Worm (Caenorhabditis elegans) whole organism, L4/young adult: ENCODE measurements around the gene C54E4.1.

Experiments used
- W03F9.2 ChIP-seq: fragments of 150-350 bp; optimal IDR thresholded peaks from 2 replicates; lab custom pipeline; 2014; ENCODE audit warnings: missing biosample characterization, missing genetic modification characterization
- dao-5 ChIP-seq: sonication (generic microtip); optimal IDR thresholded peaks from 2 replicates; lab custom pipeline; 2016; ENCODE audit warnings: missing genotype, missing genetic modification characterization, moderate library complexity, missing compliant biosample characterization
- him-1 ChIP-seq: sonication (generic microtip); optimal IDR thresholded peaks from 2 replicates; lab custom pipeline; 2016; ENCODE audit warnings: missing genotype, missing genetic modification reagents, missing genetic modification characterization, missing compliant biosample characterization

The C54E4.1 gene

DNA sequence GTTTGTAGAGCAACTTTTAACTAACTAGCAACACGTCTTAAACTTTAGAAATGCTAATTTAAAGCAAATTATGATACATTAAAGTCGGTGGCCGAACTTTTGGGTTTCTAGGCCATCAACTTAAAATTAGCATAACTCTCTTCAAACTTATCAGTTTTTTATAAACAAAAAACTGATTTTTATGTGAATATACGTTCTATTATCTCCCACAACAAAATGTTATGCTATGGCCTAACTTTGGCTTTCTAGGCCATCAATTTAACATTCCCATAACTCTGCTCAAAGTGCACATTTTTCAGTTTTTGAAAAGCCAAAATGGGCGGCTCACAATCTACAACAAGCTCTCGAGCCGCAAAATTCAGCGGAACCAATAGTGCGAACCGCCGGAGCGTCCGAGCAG lies at the start of gene C54E4.1:
Gene C54E4.1 (plus strand): TSS at position 301 of the 400 bp plus-strand sequence.
- TF ChIP-seq dao-5 (no peak), W03F9.2 (tag; lab: Kevin White, UChicago) (no peak), him-1 (tag; lab: Kevin White, UChicago) (no peak)

DNA sequence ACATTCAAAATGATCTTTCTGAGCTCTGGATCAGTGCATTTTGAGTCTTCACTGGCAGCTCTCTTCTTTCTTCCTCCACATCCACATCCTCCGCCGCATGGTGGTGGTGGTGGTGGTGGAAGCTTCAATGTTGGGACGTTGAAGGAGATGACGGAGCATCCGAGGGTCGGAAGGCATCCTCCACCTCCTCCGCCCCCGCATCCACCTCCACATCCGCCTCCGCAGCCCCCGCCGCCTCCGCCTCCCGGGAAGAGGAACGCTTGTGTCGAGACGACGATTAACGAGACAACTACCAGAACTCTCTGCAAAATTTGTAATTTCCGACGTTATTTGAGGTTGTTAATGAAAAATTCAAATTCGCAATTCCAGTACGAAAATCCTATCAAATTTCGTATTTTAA lies 48.0 kb upstream of the C54E4.1 start:
- TF ChIP-seq dao-5 (no peak), W03F9.2 (tag; lab: Kevin White, UChicago) (no peak), him-1 (tag; lab: Kevin White, UChicago) (no peak)

DNA sequence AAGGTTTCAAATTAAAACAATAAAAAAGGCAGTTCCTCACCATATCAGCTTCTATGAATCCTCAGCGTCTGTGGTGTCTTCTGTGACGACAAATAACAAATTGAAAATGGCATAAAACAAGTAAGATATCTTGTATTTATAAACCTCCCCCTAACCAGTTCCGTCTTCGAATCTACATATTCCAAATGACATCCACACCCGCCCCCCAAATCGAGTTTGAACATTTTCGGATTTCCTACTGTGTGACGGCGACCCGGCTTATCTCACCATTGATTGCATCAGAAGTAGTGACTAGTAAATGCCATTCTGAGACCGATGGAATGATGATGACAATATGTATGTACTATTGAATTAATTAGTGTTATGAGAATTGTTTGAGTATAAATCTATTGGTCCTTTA lies 46.6 kb upstream of the C54E4.1 start, which contains the start of gene grl-20:
Gene grl-20 (minus strand): TSS at position 101 of the 400 bp plus-strand sequence.
- TF ChIP-seq dao-5: no peak
- no peak for TF ChIP-seq him-1 (tag; lab: Kevin White, UChicago)
- no peak for TF ChIP-seq W03F9.2 (tag; lab: Kevin White, UChicago)

DNA sequence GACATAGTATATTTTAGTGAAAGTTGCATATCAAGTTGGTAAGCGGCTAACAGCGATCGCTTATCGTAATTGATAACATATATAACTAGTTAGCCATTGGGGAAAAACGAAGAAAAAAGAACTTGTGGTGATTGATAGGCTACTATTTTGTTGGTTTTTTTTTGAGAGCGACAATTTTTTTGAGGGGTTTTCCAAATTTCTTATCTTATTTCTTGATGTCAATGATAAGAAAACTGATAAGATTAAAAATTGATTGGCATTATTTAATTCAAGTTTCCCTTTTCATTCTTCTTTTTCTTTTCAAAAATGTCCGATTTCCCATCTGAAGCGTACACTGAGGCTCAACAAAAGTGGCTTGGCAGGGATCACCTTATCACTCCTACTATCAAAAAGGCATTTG lies 44.7 kb upstream of the C54E4.1 start, which contains the start of gene prmt-6:
Gene prmt-6 (plus strand): TSS at position 252 of the 400 bp plus-strand sequence.
- TF ChIP-seq W03F9.2 (tag; lab: Kevin White, UChicago): no peak
- TF ChIP-seq him-1 (tag; lab: Kevin White, UChicago): no peak
- TF ChIP-seq dao-5: no peak

DNA sequence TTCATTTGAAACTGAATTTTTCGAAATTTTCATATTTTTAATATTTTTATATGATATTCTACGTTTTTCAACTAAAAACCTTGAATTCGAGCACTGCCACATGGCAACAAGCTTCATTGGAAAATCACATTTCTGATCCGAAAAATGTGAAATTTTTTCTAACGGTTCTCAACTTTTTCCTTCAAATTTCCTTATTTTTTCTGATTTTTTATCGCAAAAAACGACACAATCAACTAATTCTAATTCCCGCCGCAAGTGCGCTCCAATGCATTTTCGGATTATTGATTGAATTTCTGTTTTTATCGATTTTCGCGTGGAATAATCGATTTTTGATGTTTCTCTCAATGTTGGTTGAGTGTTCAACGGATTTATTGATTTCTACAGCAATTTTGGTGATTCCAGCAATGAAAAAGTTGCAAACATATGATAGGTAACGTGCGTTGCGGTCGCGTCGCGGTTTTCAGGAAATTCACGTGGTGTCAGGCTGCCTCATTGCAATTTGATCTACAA lies 41.9 kb upstream of the C54E4.1 start, which contains the start of gene C23H5.12:
Gene C23H5.12 (plus strand): TSS at position 51 of the 510 bp plus-strand sequence.
- no peak for TF ChIP-seq W03F9.2 (tag; lab: Kevin White, UChicago)
- TF ChIP-seq him-1 (tag; lab: Kevin White, UChicago): no peak
- no peak for TF ChIP-seq dao-5

DNA sequence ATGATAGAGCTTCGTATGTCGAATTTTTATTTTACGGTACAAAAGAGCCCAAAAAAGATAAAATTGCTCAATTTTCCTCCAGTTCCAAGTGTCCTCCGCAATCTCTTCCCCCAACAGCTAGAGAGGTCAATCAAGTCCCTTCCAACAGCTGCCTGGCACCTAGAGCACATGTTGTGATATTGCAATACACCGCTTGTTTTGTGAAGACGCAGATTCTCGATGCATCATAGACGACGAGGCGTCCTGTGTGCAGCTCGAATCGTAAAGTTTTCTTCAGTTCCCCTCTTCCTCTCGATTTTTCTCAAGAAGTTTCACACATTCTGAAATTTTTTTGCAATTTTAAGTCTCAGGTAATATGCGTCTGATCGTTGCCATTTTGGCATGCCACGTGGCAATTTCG lies 38.8 kb upstream of the C54E4.1 start, which contains the start of gene test-1:
Gene test-1 (plus strand): TSS at position 345 of the 400 bp plus-strand sequence.
- TF ChIP-seq dao-5: no peak
- TF ChIP-seq W03F9.2 (tag; lab: Kevin White, UChicago): no peak
- TF ChIP-seq him-1 (tag; lab: Kevin White, UChicago): no peak

DNA sequence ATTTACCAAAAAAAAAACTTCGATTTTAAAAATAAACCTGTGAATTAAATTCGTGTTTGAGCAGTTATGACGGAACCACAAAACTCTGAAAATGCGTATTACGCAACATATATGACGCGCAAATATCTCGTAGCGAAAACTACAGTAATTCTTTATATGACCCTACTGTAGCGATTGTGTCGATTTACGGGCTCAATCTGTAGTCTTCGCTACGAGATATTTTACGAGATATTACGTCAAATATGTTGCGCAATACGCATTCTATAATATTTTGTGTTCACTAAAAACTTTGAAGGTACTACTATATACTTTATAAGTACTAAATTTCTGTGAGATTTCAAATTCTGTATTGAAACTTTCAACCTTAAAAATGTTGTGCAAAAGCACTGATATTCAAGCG lies 37.9 kb upstream of the C54E4.1 start:
- TF ChIP-seq W03F9.2 (tag; lab: Kevin White, UChicago): no peak
- no peak for TF ChIP-seq dao-5

DNA sequence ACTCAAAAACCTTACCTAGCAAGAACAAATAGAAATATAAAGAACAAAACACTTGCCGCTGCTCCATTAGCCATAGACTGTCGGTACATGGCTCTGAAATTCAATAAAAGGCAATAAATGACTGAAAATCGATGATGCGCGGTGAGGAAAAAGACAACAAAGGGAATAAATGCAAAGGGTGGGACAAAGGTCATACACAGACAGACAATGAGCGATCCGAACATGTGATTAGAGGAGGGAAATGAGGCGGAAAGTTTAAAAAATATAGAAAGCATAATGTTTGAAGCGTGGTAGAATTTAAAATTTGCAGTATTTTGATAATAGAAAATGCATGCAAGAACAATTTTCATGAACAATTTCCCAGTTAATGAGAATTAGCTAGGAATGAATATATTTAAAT lies 34.8 kb upstream of the C54E4.1 start, which contains the start of gene C54E4.12:
Gene C54E4.12 (minus strand): TSS at position 101 of the 400 bp plus-strand sequence.
- TF ChIP-seq dao-5 (no peak), him-1 (tag; lab: Kevin White, UChicago) (no peak), W03F9.2 (tag; lab: Kevin White, UChicago) (no peak)

DNA sequence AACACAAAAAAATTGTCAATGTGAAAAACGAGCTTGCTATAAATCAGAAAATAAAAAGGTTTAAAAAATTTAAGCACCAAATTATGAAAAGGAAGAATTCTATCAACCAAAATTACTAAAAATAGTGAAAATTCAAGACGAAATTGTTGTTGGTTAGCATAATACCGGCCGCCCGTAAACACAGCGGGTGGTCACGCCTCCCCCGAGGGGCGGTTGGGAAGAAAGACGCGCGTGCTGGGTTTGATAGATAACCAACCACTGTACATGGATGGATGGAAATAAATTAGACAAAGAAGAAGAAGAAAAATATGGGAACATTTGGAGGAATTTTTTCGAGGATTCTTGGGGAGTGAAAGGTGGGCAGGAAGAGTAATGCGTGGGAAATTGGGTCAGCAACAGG lies 33.1 kb upstream of the C54E4.1 start:
- TF ChIP-seq dao-5: no peak
- TF ChIP-seq him-1 (tag; lab: Kevin White, UChicago): no peak
- TF ChIP-seq W03F9.2 (tag; lab: Kevin White, UChicago): no peak

DNA sequence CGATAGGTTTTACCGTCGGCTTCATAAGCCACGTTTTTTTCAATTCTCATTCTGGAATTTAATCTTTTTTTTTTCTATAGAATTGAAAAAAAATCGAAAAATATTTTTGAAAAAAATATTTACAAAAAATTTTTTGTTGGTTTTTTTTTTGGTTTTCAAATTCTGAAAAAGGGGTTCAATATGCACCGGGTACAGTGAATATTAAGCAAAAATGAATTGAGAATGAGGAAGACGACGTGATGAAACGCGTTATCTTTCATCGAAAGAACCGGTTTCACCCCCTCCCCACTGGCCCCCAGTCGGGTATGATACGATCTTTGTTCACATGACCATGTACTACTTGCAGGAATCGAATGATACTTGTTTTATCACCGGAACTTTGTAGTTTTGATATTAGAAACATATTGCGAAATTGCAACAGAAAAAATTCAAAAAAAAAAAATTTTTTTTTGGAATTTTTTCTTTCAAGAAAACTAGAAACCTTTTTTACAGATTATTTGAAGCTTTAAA lies 26.1 kb upstream of the C54E4.1 start, which contains the start of gene C54E4.5:
Gene C54E4.5 (minus strand): TSS at position 51 of the 510 bp plus-strand sequence.
- no peak for TF ChIP-seq dao-5
- TF ChIP-seq him-1 (tag; lab: Kevin White, UChicago): no peak
- no peak for TF ChIP-seq W03F9.2 (tag; lab: Kevin White, UChicago)

DNA sequence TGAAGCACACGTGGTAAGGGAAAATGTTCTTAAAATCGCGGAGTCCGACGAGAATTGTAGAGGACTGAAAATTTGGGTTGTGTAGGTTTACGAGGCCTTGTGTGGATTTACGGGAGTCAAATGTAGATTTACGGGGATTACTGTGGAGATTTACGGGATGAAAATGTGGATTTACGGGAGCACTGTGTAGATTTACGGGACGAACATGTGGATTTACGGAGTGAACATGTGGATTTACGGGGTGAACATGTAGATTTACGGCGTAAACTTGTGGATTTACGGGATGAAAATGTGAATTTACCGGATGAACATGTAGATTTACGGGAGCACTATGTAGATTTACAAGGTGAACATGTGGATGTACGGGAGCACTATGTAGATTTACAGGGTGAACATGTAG lies 19.2 kb upstream of the C54E4.1 start:
- TF ChIP-seq dao-5 (no peak), him-1 (tag; lab: Kevin White, UChicago) (no peak), W03F9.2 (tag; lab: Kevin White, UChicago) (no peak)

DNA sequence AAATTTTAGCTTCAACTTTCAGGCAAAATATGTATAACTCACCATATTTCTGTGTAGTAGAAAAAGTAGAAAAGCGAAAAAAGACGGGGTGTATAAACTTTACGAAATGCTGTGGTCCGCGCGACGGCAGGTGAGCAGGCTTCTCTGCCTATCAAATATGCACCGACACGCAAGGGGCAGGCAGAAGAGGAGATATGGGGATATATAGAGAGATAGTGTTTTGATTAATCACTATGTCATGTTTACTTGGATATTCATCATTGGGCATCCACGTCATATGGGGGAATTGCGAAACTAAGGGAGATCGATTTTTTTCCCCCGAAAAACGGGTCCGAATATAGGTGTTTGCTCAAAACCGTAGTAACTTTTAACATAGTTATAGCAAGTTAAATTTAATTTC lies 16.3 kb upstream of the C54E4.1 start, which contains the start of gene gcy-37:
Gene gcy-37 (minus strand): TSS at position 101 of the 400 bp plus-strand sequence.
- TF ChIP-seq him-1 (tag; lab: Kevin White, UChicago): no peak
- no peak for TF ChIP-seq dao-5
- no peak for TF ChIP-seq W03F9.2 (tag; lab: Kevin White, UChicago)

DNA sequence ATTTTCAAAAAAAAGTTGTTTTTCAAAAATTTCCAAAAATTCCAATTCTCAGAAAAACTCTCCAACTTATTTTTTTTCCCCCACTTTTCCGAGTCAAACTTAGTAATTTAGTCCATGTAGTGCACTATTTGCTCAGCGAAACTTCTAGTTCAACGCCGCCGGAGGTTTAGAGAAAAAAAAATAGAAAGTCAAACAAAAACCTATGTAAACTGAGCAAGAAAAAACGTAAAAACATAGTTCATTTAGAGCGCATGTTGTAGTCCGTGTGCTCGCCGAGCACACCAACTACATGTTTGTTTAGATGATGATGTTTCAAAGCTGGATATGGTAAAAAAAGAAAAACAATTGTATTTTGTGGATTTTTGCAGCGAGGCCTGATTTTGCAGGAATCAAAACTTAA lies 13.1 kb upstream of the C54E4.1 start:
- no peak for TF ChIP-seq W03F9.2 (tag; lab: Kevin White, UChicago)
- TF ChIP-seq dao-5: no peak
- no peak for TF ChIP-seq him-1 (tag; lab: Kevin White, UChicago)

DNA sequence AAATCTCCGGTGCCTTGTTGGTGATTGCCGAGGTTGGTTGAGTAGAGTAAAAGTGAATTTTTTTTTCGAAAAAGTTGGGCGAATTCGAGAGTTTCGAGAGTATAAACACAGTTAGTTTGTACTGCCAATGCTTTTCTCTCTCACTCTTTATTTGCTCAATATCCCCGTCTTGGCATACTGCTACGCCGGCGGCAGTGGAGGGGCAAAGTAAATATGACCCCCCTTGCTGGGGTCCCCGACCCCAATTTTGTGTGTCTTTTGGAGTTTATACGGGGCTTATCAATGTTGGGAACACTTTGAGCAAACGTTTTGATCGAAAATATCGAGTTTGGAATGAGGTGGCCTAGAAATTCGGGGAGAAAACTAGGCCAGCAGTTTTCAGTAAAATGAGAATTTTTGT lies 6.9 kb upstream of the C54E4.1 start, which contains the start of gene C54E4.4:
Gene C54E4.4 (minus strand): TSS at position 101 of the 400 bp plus-strand sequence.
- TF ChIP-seq W03F9.2 (tag; lab: Kevin White, UChicago) (no peak), dao-5 (no peak), him-1 (tag; lab: Kevin White, UChicago) (no peak)
